Worm (Caenorhabditis elegans) whole organism, L4 larva: ENCODE results near the gene ceh-90.

Experiments used
- F26F4.8 ChIP-seq: fragments of 200-800 bp; sonication (Bioruptor generic); conservative IDR thresholded peaks from 2 replicates; pipeline ENCODE4 v1.3.6; 2022; ENCODE audit warnings: missing genetic modification characterization, missing compliant biosample characterization
- T26A8.4 ChIP-seq: fragments of 200-800 bp; sonication (Bioruptor generic); IDR thresholded peaks from 2 replicates; pipeline ENCODE4 v1.3.6; 2022; ENCODE audit warnings: missing genetic modification characterization, missing compliant biosample characterization
- aha-1 ChIP-seq: fragments of 150-350 bp; peaks from one replicate; lab custom pipeline; 2014; ENCODE audit warnings: missing biosample characterization, missing genetic modification characterization
- arid-1 ChIP-seq: fragments of 200-800 bp; sonication (Bioruptor generic); conservative IDR thresholded peaks from 2 replicates; pipeline ENCODE4 v1.3.6; 2022; ENCODE audit warnings: missing genetic modification reagents, missing genetic modification characterization, missing compliant biosample characterization
- ceh-62 ChIP-seq: sonication (generic microtip); optimal IDR thresholded peaks from 2 replicates; lab custom pipeline; 2017; ENCODE audit warnings: missing biosample characterization, missing genetic modification characterization
- daf-12 ChIP-seq: fragments of 150-350 bp; optimal IDR thresholded peaks from 2 replicates; lab custom pipeline; 2014; ENCODE audit warnings: missing biosample characterization, missing genetic modification reagents, missing genetic modification characterization
- daf-16 ChIP-seq, 3 experiments: sonication (generic microtip); optimal IDR thresholded peaks; 2 replicates each; lab custom pipeline; 2016 to 2017; ENCODE audit warnings: missing genetic modification characterization in 3 of 3, missing genetic modification reagents in 3 of 3, mild to moderate bottlenecking in 2 of 3, missing compliant biosample characterization in 2 of 3, missing biosample characterization in 1 of 3, moderate library complexity in 1 of 3
- daf-8 ChIP-seq: fragments of 200-800 bp; sonication (Bioruptor generic); IDR thresholded peaks from 2 replicates; pipeline ENCODE4 v1.3.6; 2022; ENCODE audit warnings: missing genetic modification characterization, missing compliant biosample characterization
- dmd-6 ChIP-seq: fragments of 200-800 bp; sonication (Bioruptor generic); IDR thresholded peaks from 2 replicates; pipeline ENCODE4 v1.3.6; 2022; ENCODE audit warnings: missing genetic modification reagents, missing genetic modification characterization, missing compliant biosample characterization
- dve-1 ChIP-seq: sonication (generic microtip); optimal IDR thresholded peaks from 2 replicates; lab custom pipeline; 2017; ENCODE audit warnings: antibody characterized with exemption, mild to moderate bottlenecking, missing genetic modification characterization, missing compliant biosample characterization; ENCODE audit not compliant: insufficient read depth
- egl-27 ChIP-seq: sonication (generic microtip); optimal IDR thresholded peaks from 3 replicates; lab custom pipeline; 2017; ENCODE audit warnings: missing biosample characterization, missing genetic modification reagents, missing genetic modification characterization
- egl-43 ChIP-seq: fragments of 200-800 bp; sonication (Bioruptor generic); IDR thresholded peaks from 2 replicates; pipeline ENCODE4 v1.3.6; 2022; ENCODE audit warnings: missing genetic modification reagents, missing genetic modification characterization, missing compliant biosample characterization
- fos-1 ChIP-seq: fragments of 150-350 bp; optimal IDR thresholded peaks from 2 replicates; lab custom pipeline; 2014; ENCODE audit warnings: missing biosample characterization, missing genetic modification characterization
- gei-8 ChIP-seq: fragments of 200-800 bp; sonication (Bioruptor generic); optimal IDR thresholded peaks from 2 replicates; lab custom pipeline; 2018; ENCODE audit warnings: mild to moderate bottlenecking, missing genetic modification characterization, missing compliant biosample characterization
- hif-1 ChIP-seq, 2 experiments: sonication (generic microtip); optimal IDR thresholded peaks; 2 replicates each; lab custom pipeline; 2016 to 2017; ENCODE audit warnings: missing compliant biosample characterization in 2 of 2, missing genetic modification characterization in 2 of 2, missing genetic modification reagents in 2 of 2, missing genotype in 2 of 2, mild to moderate bottlenecking in 1 of 2
- hlh-30 ChIP-seq: sonication (generic microtip); optimal IDR thresholded peaks from 2 replicates; lab custom pipeline; 2017; ENCODE audit warnings: antibody characterized with exemption, mild to moderate bottlenecking, missing genetic modification characterization, missing compliant biosample characterization; ENCODE audit not compliant: insufficient read depth
- jun-1 ChIP-seq: fragments of 150-350 bp; optimal IDR thresholded peaks from 2 replicates; lab custom pipeline; 2014; ENCODE audit warnings: missing biosample characterization, missing genetic modification reagents, missing genetic modification characterization
- lim-7 ChIP-seq: fragments of 200-800 bp; sonication (Bioruptor generic); IDR thresholded peaks from 2 replicates; pipeline ENCODE4 v1.3.6; 2022; ENCODE audit warnings: missing genetic modification characterization, missing compliant biosample characterization
- lin-15B ChIP-seq: fragments of 150-350 bp; sonication (generic microtip); optimal IDR thresholded peaks from 3 replicates; lab custom pipeline; 2014; ENCODE audit warnings: missing biosample characterization, missing genetic modification characterization
- lin-38 ChIP-seq: fragments of 200-800 bp; sonication (Bioruptor generic); IDR thresholded peaks from 2 replicates; pipeline ENCODE4 v1.3.6; 2022; ENCODE audit warnings: missing genetic modification reagents, missing genetic modification characterization, missing compliant biosample characterization
- lir-3 ChIP-seq: sonication (generic microtip); optimal IDR thresholded peaks from 2 replicates; lab custom pipeline; 2016; ENCODE audit warnings: mild to moderate bottlenecking, missing genetic modification characterization, missing compliant biosample characterization
- madf-9 ChIP-seq: fragments of 200-800 bp; sonication (Bioruptor generic); conservative IDR thresholded peaks from 2 replicates; pipeline ENCODE4 v1.3.6; 2022; ENCODE audit warnings: missing genetic modification reagents, missing genetic modification characterization, missing compliant biosample characterization
- mdl-1 ChIP-seq, 2 experiments: fragments of 150-350 bp in 1 of 2; sonication (generic microtip) in 1 of 2; optimal IDR thresholded peaks; 2 replicates each; lab custom pipeline; 2014 to 2017; ENCODE audit warnings: missing biosample characterization in 2 of 2, missing genetic modification characterization in 2 of 2
- mdt-29 ChIP-seq: fragments of 200-800 bp; sonication (Bioruptor generic); IDR thresholded peaks from 2 replicates; pipeline ENCODE4 v1.3.6; 2022; ENCODE audit warnings: missing genetic modification reagents, missing genetic modification characterization, missing compliant biosample characterization
- mes-2 ChIP-seq: sonication (generic microtip); optimal IDR thresholded peaks from 2 replicates; lab custom pipeline; 2016; ENCODE audit warnings: missing genotype, mild to moderate bottlenecking, missing genetic modification characterization, missing compliant biosample characterization; ENCODE audit not compliant: poor library complexity, severe bottlenecking
- mxl-2 ChIP-seq: fragments of 200-800 bp; sonication (Bioruptor generic); conservative IDR thresholded peaks from 2 replicates; pipeline ENCODE4 v1.3.6; 2022; ENCODE audit warnings: missing genetic modification reagents, missing genetic modification characterization, missing compliant biosample characterization
- mxl-3 ChIP-seq: fragments of 200-800 bp; sonication (Bioruptor generic); optimal IDR thresholded peaks from 2 replicates; lab custom pipeline; 2018; ENCODE audit warnings: mild to moderate bottlenecking, missing genetic modification characterization, missing compliant biosample characterization
- nhr-10 ChIP-seq: fragments of 150-350 bp; optimal IDR thresholded peaks from 2 replicates; lab custom pipeline; 2014; ENCODE audit warnings: missing biosample characterization, missing genetic modification characterization
- nhr-11 ChIP-seq: fragments of 150-350 bp; optimal IDR thresholded peaks from 2 replicates; lab custom pipeline; 2014; ENCODE audit warnings: missing biosample characterization, missing genetic modification characterization
- nhr-111 ChIP-seq: fragments of 200-800 bp; sonication (Bioruptor generic); optimal IDR thresholded peaks from 2 replicates; lab custom pipeline; 2018; ENCODE audit warnings: mild to moderate bottlenecking, missing genetic modification characterization, missing compliant biosample characterization
- nhr-25 ChIP-seq: sonication (generic microtip); optimal IDR thresholded peaks from 2 replicates; lab custom pipeline; 2017; ENCODE audit warnings: missing genetic modification characterization, mild to moderate bottlenecking, missing compliant biosample characterization, antibody characterized with exemption, moderate library complexity, borderline replicate concordance; ENCODE audit not compliant: insufficient read depth
- nhr-28 ChIP-seq: fragments of 150-350 bp; optimal IDR thresholded peaks from 2 replicates; lab custom pipeline; 2014; ENCODE audit warnings: missing biosample characterization, missing genetic modification characterization
- nhr-48 ChIP-seq: sonication (generic microtip); optimal IDR thresholded peaks from 2 replicates; lab custom pipeline; 2016; ENCODE audit warnings: mild to moderate bottlenecking, missing genetic modification characterization, missing compliant biosample characterization
- nhr-6 ChIP-seq: fragments of 150-350 bp; optimal IDR thresholded peaks from 2 replicates; lab custom pipeline; 2014; ENCODE audit warnings: missing biosample characterization, missing genetic modification characterization
- nhr-76 ChIP-seq: fragments of 150-350 bp; optimal IDR thresholded peaks from 2 replicates; lab custom pipeline; 2014; ENCODE audit warnings: missing biosample characterization, missing genetic modification characterization
- php-3 ChIP-seq: fragments of 200-800 bp; sonication (Bioruptor generic); IDR thresholded peaks from 2 replicates; pipeline ENCODE4 v1.3.6; 2022; ENCODE audit warnings: missing genetic modification reagents, missing genetic modification characterization, missing compliant biosample characterization
- pqm-1 ChIP-seq: sonication (generic microtip); optimal IDR thresholded peaks from 2 replicates; lab custom pipeline; 2017; ENCODE audit warnings: missing biosample characterization, missing genetic modification characterization
- rbr-2 ChIP-seq: sonication (generic microtip); optimal IDR thresholded peaks from 2 replicates; lab custom pipeline; 2016; ENCODE audit warnings: missing genotype, missing genetic modification characterization, missing compliant biosample characterization
- set-16 ChIP-seq: fragments of 200-800 bp; sonication (Bioruptor generic); IDR thresholded peaks from 2 replicates; pipeline ENCODE4 v1.3.6; 2022; ENCODE audit warnings: missing genetic modification reagents, missing genetic modification characterization, missing compliant biosample characterization
- skn-1 ChIP-seq: fragments of 150-350 bp; optimal IDR thresholded peaks from 2 replicates; lab custom pipeline; 2014; ENCODE audit warnings: missing biosample characterization, missing genetic modification characterization
- snpc-1.2 ChIP-seq: fragments of 200-800 bp; sonication (Bioruptor generic); IDR thresholded peaks from 2 replicates; pipeline ENCODE4 v1.3.6; 2022; ENCODE audit warnings: missing genetic modification reagents, missing genetic modification characterization, missing compliant biosample characterization
- unc-130 ChIP-seq: sonication (generic microtip); optimal IDR thresholded peaks from 2 replicates; lab custom pipeline; 2016; ENCODE audit warnings: missing genetic modification reagents, missing genetic modification characterization, missing compliant biosample characterization
- unc-62 ChIP-seq, 3 experiments: fragments of 150-350 bp in 1 of 3; sonication (generic microtip); optimal IDR thresholded peaks in 2 of 3; peaks in 1 of 3; 1 replicate in 1 of 3; 2 replicates in 2 of 3; lab custom pipeline; 2014 to 2017; ENCODE audit warnings: missing biosample characterization in 3 of 3, missing genetic modification characterization in 3 of 3, missing genetic modification reagents in 3 of 3, missing genotype in 1 of 3
- zip-11 ChIP-seq: fragments of 200-800 bp; sonication (Bioruptor generic); IDR thresholded peaks from 2 replicates; pipeline ENCODE4 v1.3.6; 2022; ENCODE audit warnings: missing genetic modification characterization, missing compliant biosample characterization
- zip-2 ChIP-seq: fragments of 150-350 bp; optimal IDR thresholded peaks from 2 replicates; lab custom pipeline; 2014; ENCODE audit warnings: missing biosample characterization, missing genetic modification characterization
- ztf-11 ChIP-seq: fragments of 150-350 bp; optimal IDR thresholded peaks from 2 replicates; lab custom pipeline; 2014; ENCODE audit warnings: missing biosample characterization, missing genetic modification characterization

Gene ceh-90

ce11 chrX:14125870-14126269, 30.9 kb downstream of the ceh-90 start, which contains the start of gene F28H6.6 (continued):
- no peak for TF ChIP-seq gei-8 (GFP tag; lab: Kevin White, UChicago)
- no peak for TF ChIP-seq mxl-3
- TF ChIP-seq zip-11 (GFP tag; lab: Robert Waterston, UW): no peak
- peak; percentile 5 for TF ChIP-seq dve-1 (tag; lab: Kevin White, UChicago)
- TF ChIP-seq T26A8.4 (GFP tag; lab: Robert Waterston, UW): no peak
- TF ChIP-seq lir-3: no peak
- TF ChIP-seq mdl-1 (tag; optimal IDR thresholded peaks at IDR 0.05; lab: Kevin White, UChicago): no peak
- no peak for TF ChIP-seq mxl-2 (GFP tag; lab: Robert Waterston, UW)
- TF ChIP-seq daf-16 (GFP tag; optimal IDR thresholded peaks at IDR 0.05; lab: Kevin White, UChicago): no peak
- peak; percentile 55 for TF ChIP-seq daf-16 (tag; optimal IDR thresholded peaks at IDR 0.05; lab: Kevin White, UChicago)
- TF ChIP-seq ztf-11: no peak
- no peak for TF ChIP-seq snpc-1.2 (GFP tag; lab: Robert Waterston, UW)
- TF ChIP-seq mes-2: peak; percentile 32
- no peak for TF ChIP-seq unc-130 (GFP tag; lab: Kevin White, UChicago)
- no peak for TF ChIP-seq daf-8 (GFP tag; lab: Robert Waterston, UW)
- no peak for TF ChIP-seq dmd-6
- TF ChIP-seq lin-15B: no peak
- TF ChIP-seq aha-1 (tag; lab: Kevin White, UChicago): peak; percentile 65
- no peak for TF ChIP-seq daf-12 (tag; lab: Kevin White, UChicago)
- no peak for TF ChIP-seq skn-1

- TF ChIP-seq arid-1 (GFP tag; lab: Robert Waterston, UW): no peak
- no peak for TF ChIP-seq madf-9
- 0 out of 2 replicates have a peak, but pooled peaks have one; percentile 10 for TF ChIP-seq set-16 (GFP tag; lab: Robert Waterston, UW)
- no peak for TF ChIP-seq nhr-10
- TF ChIP-seq jun-1 (tag; lab: Kevin White, UChicago): no peak
Measured at ce11 chrX:14118762-14119161, 38.1 kb downstream of the ceh-90 start.

ce11 chrX:14115480-14116161, 41.2 kb downstream of the ceh-90 start, which contains the start of gene F28H6.7:
TSS of gene F28H6.7 (plus strand) at chrX:14116111.
- TF ChIP-seq rbr-2 (tag; lab: Kevin White, UChicago): peak; percentile 61
- no peak for TF ChIP-seq egl-27 (tag; lab: Kevin White, UChicago)
- TF ChIP-seq nhr-6 (tag; lab: Kevin White, UChicago): no peak
- TF ChIP-seq unc-130 (GFP tag; lab: Kevin White, UChicago): peak; percentile 16
- TF ChIP-seq dmd-6: peak; percentile 43; the same call in 1 of the 2 replicates
- TF ChIP-seq lim-7: peak; percentile 84
- no peak for TF ChIP-seq mdl-1 (tag; optimal IDR thresholded peaks at IDR 0.05; lab: Kevin White, UChicago)
- TF ChIP-seq zip-2 (tag; lab: Kevin White, UChicago): no peak
- no peak for TF ChIP-seq hif-1 (tag; optimal IDR thresholded peaks at IDR 0.05; lab: Kevin White, UChicago)
- TF ChIP-seq ceh-62: no peak
- TF ChIP-seq nhr-48 (tag; lab: Kevin White, UChicago): no peak
- no peak for TF ChIP-seq daf-8 (GFP tag; lab: Robert Waterston, UW)
- no peak for TF ChIP-seq unc-62 (GFP tag; optimal IDR thresholded peaks at IDR 0.05 in 1 of 2; lab: Kevin White, UChicago)
- no peak for TF ChIP-seq unc-62 (tag; optimal IDR thresholded peaks at IDR 0.05; lab: Kevin White, UChicago)
- TF ChIP-seq jun-1 (tag; lab: Kevin White, UChicago): no peak
- TF ChIP-seq fos-1 (tag; lab: Kevin White, UChicago): no peak
- peak; percentile 8 for TF ChIP-seq nhr-111 (GFP tag; lab: Kevin White, UChicago)
- no peak for TF ChIP-seq nhr-76 (tag; lab: Kevin White, UChicago)
- TF ChIP-seq T26A8.4 (GFP tag; lab: Robert Waterston, UW): no peak
- TF ChIP-seq F26F4.8: 0 out of 2 replicates have a peak, but pooled peaks have one; percentile 55
- TF ChIP-seq pqm-1 (tag; lab: Kevin White, UChicago): no peak
- TF ChIP-seq mdt-29 (GFP tag; lab: Robert Waterston, UW): no peak
- no peak for TF ChIP-seq lin-38
- no peak for TF ChIP-seq nhr-25 (tag; lab: Kevin White, UChicago)
- peak; percentile 48 for TF ChIP-seq hlh-30 (tag; lab: Kevin White, UChicago)
- no peak for TF ChIP-seq nhr-11 (tag; lab: Kevin White, UChicago)
- peak; percentile 17 for TF ChIP-seq nhr-28 (tag; lab: Kevin White, UChicago)
- peak; percentile 92 for TF ChIP-seq egl-43
- peak; percentile 58; the same call in 1 of the 2 replicates for TF ChIP-seq php-3
